Worm (Caenorhabditis elegans) whole organism, L4 larva: Measurements from ENCODE around the gene dmd-4.

Source experiments
- aly-2 ChIP-seq: sonication (generic microtip); optimal IDR thresholded peaks from 2 replicates; lab custom pipeline; 2018; ENCODE audit warnings: missing biosample characterization, missing genetic modification characterization
- madf-5 ChIP-seq, 2 experiments: fragments of 200-800 bp; sonication (Bioruptor generic); IDR thresholded peaks; 2 replicates each; pipeline ENCODE4 v1.3.6; 2022; ENCODE audit warnings: missing compliant biosample characterization in 2 of 2, missing genetic modification characterization in 2 of 2
- nhr-25 ChIP-seq: sonication (generic microtip); optimal IDR thresholded peaks from 2 replicates; lab custom pipeline; 2017; ENCODE audit warnings: missing genetic modification characterization, mild to moderate bottlenecking, missing compliant biosample characterization, antibody characterized with exemption, moderate library complexity, borderline replicate concordance; ENCODE audit not compliant: insufficient read depth
- tra-1 ChIP-seq: fragments of 200-800 bp; sonication (Bioruptor generic); IDR thresholded peaks from 2 replicates; pipeline ENCODE4 v1.3.6; 2022; ENCODE audit warnings: missing genetic modification reagents, missing genetic modification characterization, missing compliant biosample characterization

DNA sequence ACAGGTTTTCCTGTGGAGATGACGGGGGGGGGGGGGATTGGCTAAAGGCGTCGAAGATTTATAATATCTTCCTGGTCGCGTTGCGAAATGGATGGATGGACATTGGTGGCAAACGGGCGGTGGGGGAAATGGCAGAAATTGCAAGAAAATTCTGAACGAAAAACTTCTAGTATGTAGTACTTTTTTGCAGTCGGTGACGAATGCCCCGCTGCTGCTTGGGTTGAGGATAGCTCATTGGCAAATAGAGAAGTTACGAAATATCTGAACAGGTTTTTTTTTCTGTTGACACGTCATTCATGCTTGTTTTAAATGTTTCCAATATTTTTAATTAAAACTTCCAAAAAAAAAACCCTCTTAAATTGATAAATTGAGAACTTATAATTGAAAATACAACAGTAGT lies 42.2 kb downstream of the dmd-4 start:
- no peak for TF ChIP-seq tra-1
- TF ChIP-seq aly-2 (tag; lab: Kevin White, UChicago), result no peak
- no peak for TF ChIP-seq nhr-25
- TF ChIP-seq madf-5 (GFP tag; IDR thresholded peaks at IDR 0.05; lab: Robert Waterston, UW), result no peak
